Worm (Caenorhabditis elegans) whole organism, early embryonic: Measurements from ENCODE around the gene pygo-1.
"Not testable (repeated sequence)": the region's sequence is repeated elsewhere in the genome, so short reads cannot be mapped to it uniquely, and the experiment has no call there.

Source experiments
- B0310.2 ChIP-seq: sonication (generic microtip); optimal IDR thresholded peaks from 2 replicates; lab custom pipeline; 2016; ENCODE audit warnings: mild to moderate bottlenecking, missing genetic modification characterization, missing compliant biosample characterization
- F13C5.2 ChIP-seq: sonication (generic microtip); optimal IDR thresholded peaks from 2 replicates; lab custom pipeline; 2017; ENCODE audit warnings: mild to moderate bottlenecking, missing genetic modification characterization, inconsistent platforms, missing compliant biosample characterization
- aly-1 ChIP-seq: sonication (generic microtip); optimal IDR thresholded peaks from 2 replicates; lab custom pipeline; 2016; ENCODE audit warnings: missing genetic modification characterization, missing compliant biosample characterization
- ama-1 ChIP-seq: fragments of 150-350 bp; optimal IDR thresholded peaks from 2 replicates; lab custom pipeline; 2014
- ceh-13 ChIP-seq: fragments of 200-800 bp; sonication (Bioruptor generic); optimal IDR thresholded peaks from 2 replicates; lab custom pipeline; 2018; ENCODE audit warnings: mild to moderate bottlenecking, missing genetic modification characterization, missing compliant biosample characterization
- ceh-36 ChIP-seq: sonication (generic microtip); optimal IDR thresholded peaks from 2 replicates; lab custom pipeline; 2016; ENCODE audit warnings: missing genetic modification characterization, inconsistent platforms, missing compliant biosample characterization
- ets-7 ChIP-seq: sonication (generic microtip); optimal IDR thresholded peaks from 2 replicates; lab custom pipeline; 2016; ENCODE audit warnings: missing genotype, missing genetic modification characterization, missing compliant biosample characterization
- flt-1 ChIP-seq: fragments of 200-800 bp; sonication (Bioruptor generic); IDR thresholded peaks from 2 replicates; pipeline ENCODE4 v1.3.6; 2022; ENCODE audit warnings: missing genetic modification characterization, missing compliant biosample characterization
- hmbx-1 ChIP-seq: sonication (generic microtip); optimal IDR thresholded peaks from 2 replicates; lab custom pipeline; 2016; ENCODE audit warnings: mild to moderate bottlenecking, missing genetic modification characterization, missing compliant biosample characterization
- hmg-4 ChIP-seq: fragments of 200-800 bp; sonication (Bioruptor generic); optimal IDR thresholded peaks from 2 replicates; lab custom pipeline; 2018; ENCODE audit warnings: mild to moderate bottlenecking, missing genetic modification characterization, missing compliant biosample characterization
- hnd-1 ChIP-seq: sonication (generic microtip); optimal IDR thresholded peaks from 2 replicates; lab custom pipeline; 2016; ENCODE audit warnings: missing genetic modification characterization, missing compliant biosample characterization
- pes-1 ChIP-seq: fragments of 200-800 bp; sonication (Bioruptor generic); IDR thresholded peaks from 2 replicates; pipeline ENCODE4 v1.3.6; 2022; ENCODE audit warnings: missing genetic modification reagents, missing genetic modification characterization, missing compliant biosample characterization
- scrt-1 ChIP-seq: fragments of 200-800 bp; sonication (Bioruptor generic); IDR thresholded peaks from 2 replicates; pipeline ENCODE4 v1.3.6; 2022; ENCODE audit warnings: missing genetic modification characterization, missing compliant biosample characterization
- sea-1 ChIP-seq: fragments of 200-800 bp; sonication (Bioruptor generic); conservative IDR thresholded peaks from 2 replicates; pipeline ENCODE4 v1.3.6; 2022; ENCODE audit warnings: missing genetic modification characterization, missing compliant biosample characterization
- tbx-11 ChIP-seq: fragments of 200-800 bp; sonication (Bioruptor generic); IDR thresholded peaks from 2 replicates; pipeline ENCODE4 v1.3.6; 2022; ENCODE audit warnings: missing genetic modification characterization, missing compliant biosample characterization
- tbx-37 ChIP-seq: fragments of 200-800 bp; sonication (Bioruptor generic); conservative IDR thresholded peaks from 2 replicates; pipeline ENCODE4 v1.3.6; 2022; ENCODE audit warnings: missing genetic modification reagents, missing genetic modification characterization, missing compliant biosample characterization
- tra-4 ChIP-seq: sonication (generic microtip); optimal IDR thresholded peaks from 2 replicates; lab custom pipeline; 2017; ENCODE audit warnings: missing genetic modification characterization, missing compliant biosample characterization

The pygo-1 gene

ce11 chrIV:5082900-5083530 lies at the start of gene pygo-1:
pygo-1 (plus strand) TSS chrIV:5083303.
- TF ChIP-seq tbx-11 (no peak), hmbx-1 (tag; lab: Kevin White, UChicago) (no peak)

ce11 chrIV:5037489-5037888 lies 45.6 kb upstream of the pygo-1 start, which contains the start of gene C09B9.1:
C09B9.1 (plus strand) TSS chrIV:5037789.
- no peak for TF ChIP-seq ets-7 (tag; lab: Kevin White, UChicago)
- no peak for TF ChIP-seq sea-1
- TF ChIP-seq F13C5.2 (tag; lab: Kevin White, UChicago): no peak
- TF ChIP-seq aly-1 (tag; lab: Kevin White, UChicago): no peak
- TF ChIP-seq tbx-37: no peak
- no peak for TF ChIP-seq ceh-36
- no peak for TF ChIP-seq B0310.2
- TF ChIP-seq hmbx-1 (tag; lab: Kevin White, UChicago): no peak
- no peak for TF ChIP-seq pes-1 (GFP tag; lab: Robert Waterston, UW)
- no peak for TF ChIP-seq ama-1 (lab: Kevin White, UChicago)
- no peak for TF ChIP-seq hnd-1 (tag; lab: Kevin White, UChicago)
- no peak for TF ChIP-seq scrt-1
- TF ChIP-seq ceh-13 (GFP tag; lab: Kevin White, UChicago): no peak
- TF ChIP-seq flt-1 (GFP tag; lab: Robert Waterston, UW): no peak
- TF ChIP-seq hmg-4 (GFP tag; lab: Kevin White, UChicago): no peak
- no peak for TF ChIP-seq tra-4 (tag; lab: Kevin White, UChicago)

- TF ChIP-seq F13C5.2 (tag; lab: Kevin White, UChicago) (no peak), scrt-1 (peak; percentile 80), tbx-37 (peak; percentile 49; the same call in 1 of the 2 replicates), B0310.2 (peak; percentile 18), pes-1 (GFP tag; lab: Robert Waterston, UW) (peak; percentile 84), sea-1 (peak; percentile 74; the same call in 1 of the 2 replicates), tbx-11 (peak; percentile 59), flt-1 (GFP tag; lab: Robert Waterston, UW) (peak; percentile 82), hnd-1 (tag; lab: Kevin White, UChicago) (no peak)
These were observed 44.4 kb upstream of the pygo-1 start for ce11 chrIV:5038744-5039143.

ce11 chrIV:5045389-5045788 lies 37.7 kb upstream of the pygo-1 start, which contains the start of gene hot-9:
hot-9 (minus strand) TSS chrIV:5045489.
- TF ChIP-seq F13C5.2 (tag; lab: Kevin White, UChicago) (no peak), ama-1 (lab: Kevin White, UChicago) (no peak), tra-4 (tag; lab: Kevin White, UChicago) (no peak), pes-1 (GFP tag; lab: Robert Waterston, UW) (no peak), ets-7 (tag; lab: Kevin White, UChicago) (no peak), scrt-1 (no peak), ceh-36 (no peak), tbx-11 (no peak), B0310.2 (no peak)

ce11 chrIV:5054297-5054696 lies 28.8 kb upstream of the pygo-1 start:
- TF ChIP-seq flt-1 (GFP tag; lab: Robert Waterston, UW): no peak
- TF ChIP-seq ceh-13 (GFP tag; lab: Kevin White, UChicago): no peak
- TF ChIP-seq hnd-1 (tag; lab: Kevin White, UChicago): no peak
- no peak for TF ChIP-seq tbx-37
- no peak for TF ChIP-seq F13C5.2 (tag; lab: Kevin White, UChicago)
- TF ChIP-seq ets-7 (tag; lab: Kevin White, UChicago): no peak
- TF ChIP-seq aly-1 (tag; lab: Kevin White, UChicago): no peak
- TF ChIP-seq sea-1: no peak
- no peak for TF ChIP-seq ceh-36
- no peak for TF ChIP-seq tbx-11
- no peak for TF ChIP-seq B0310.2
- TF ChIP-seq tra-4 (tag; lab: Kevin White, UChicago): no peak
- TF ChIP-seq pes-1 (GFP tag; lab: Robert Waterston, UW): no peak
- no peak for TF ChIP-seq hmg-4 (GFP tag; lab: Kevin White, UChicago)
- TF ChIP-seq ama-1 (lab: Kevin White, UChicago): no peak

- TF ChIP-seq ceh-13 (GFP tag; lab: Kevin White, UChicago) (no peak), hnd-1 (tag; lab: Kevin White, UChicago) (no peak)
These were observed 27.0 kb upstream of the pygo-1 start, which contains the start of gene msp-55 for ce11 chrIV:5055964-5056588. msp-55 (minus strand) TSS chrIV:5056014.

- no peak for TF ChIP-seq F13C5.2 (tag; lab: Kevin White, UChicago)
- no peak for TF ChIP-seq B0310.2
- TF ChIP-seq ceh-36: no peak
- TF ChIP-seq ets-7 (tag; lab: Kevin White, UChicago): no peak
- no peak for TF ChIP-seq ceh-13 (GFP tag; lab: Kevin White, UChicago)
- TF ChIP-seq hnd-1 (tag; lab: Kevin White, UChicago): no peak
- TF ChIP-seq tbx-11: no peak
These were observed 22.1 kb upstream of the pygo-1 start, which contains the start of gene C09B9.7 for ce11 chrIV:5060984-5061383. C09B9.7 (minus strand) TSS chrIV:5061084.

ce11 chrIV:5062278-5062677 lies 20.8 kb upstream of the pygo-1 start, which contains the start of gene msp-57:
msp-57 (plus strand) TSS chrIV:5062578.
- not testable (repeated sequence) for TF ChIP-seq tbx-37; scrt-1; flt-1 (GFP tag; lab: Robert Waterston, UW)
